Worm (Caenorhabditis elegans) whole organism, mixed stage, embryonic: ENCODE measurements around the gene C27B7.6.

Experiments used
- blmp-1 ChIP-seq: fragments of 150-350 bp; optimal IDR thresholded peaks from 2 replicates; lab custom pipeline; 2014; ENCODE audit warnings: missing biosample characterization, missing genetic modification characterization
- ceh-43 ChIP-seq: fragments of 200-800 bp; sonication (Bioruptor generic); optimal IDR thresholded peaks from 2 replicates; lab custom pipeline; 2018; ENCODE audit warnings: mild to moderate bottlenecking, missing genetic modification characterization, moderate library complexity, missing compliant biosample characterization
- ces-1 ChIP-seq: fragments of 150-350 bp; optimal IDR thresholded peaks from 2 replicates; lab custom pipeline; 2014; ENCODE audit warnings: missing biosample characterization, missing genetic modification reagents, missing genetic modification characterization
- elt-1 ChIP-seq: sonication (generic microtip); optimal IDR thresholded peaks from 2 replicates; lab custom pipeline; 2017; ENCODE audit warnings: missing genetic modification characterization, mild to moderate bottlenecking, missing compliant biosample characterization, antibody characterized with exemption, moderate library complexity, borderline replicate concordance; ENCODE audit not compliant: insufficient read depth
- nhr-12 ChIP-seq: fragments of 150-350 bp; optimal IDR thresholded peaks from 2 replicates; lab custom pipeline; 2014; ENCODE audit warnings: missing biosample characterization, missing genetic modification characterization
- nhr-28 ChIP-seq: fragments of 150-350 bp; optimal IDR thresholded peaks from 2 replicates; lab custom pipeline; 2014; ENCODE audit warnings: missing biosample characterization, missing genetic modification characterization
- pha-4 ChIP-seq: fragments of 150-350 bp; optimal IDR thresholded peaks from 2 replicates; lab custom pipeline; 2018; ENCODE audit warnings: missing biosample characterization, missing genetic modification reagents, missing genetic modification characterization
- unc-39 ChIP-seq: fragments of 150-350 bp; optimal IDR thresholded peaks from 2 replicates; lab custom pipeline; 2014; ENCODE audit warnings: missing biosample characterization, missing genetic modification characterization
- ztf-11 ChIP-seq: fragments of 150-350 bp; optimal IDR thresholded peaks from 2 replicates; lab custom pipeline; 2014; ENCODE audit warnings: missing biosample characterization, missing genetic modification characterization

DNA sequence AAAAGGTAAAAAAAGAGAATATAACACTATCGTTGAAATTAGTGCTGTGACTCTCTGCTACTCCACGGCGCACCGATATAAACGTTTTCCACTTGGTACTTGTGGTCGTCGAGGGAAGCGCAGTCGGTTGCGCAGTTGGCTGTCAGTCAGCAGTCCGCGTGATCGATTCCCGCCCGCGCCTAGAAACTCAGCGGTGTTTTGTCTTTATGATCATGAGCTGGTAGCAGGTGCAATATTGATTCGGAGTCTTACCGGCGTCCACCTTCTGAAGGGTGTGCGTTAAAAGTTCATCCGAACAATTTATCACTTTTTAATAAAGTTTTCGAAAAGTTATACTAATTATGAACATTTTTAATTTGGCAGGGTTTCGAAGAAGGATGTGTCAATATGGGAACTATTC, 20.9 kb upstream of the C27B7.6 start:
- TF ChIP-seq blmp-1 (no peak), unc-39 (tag; lab: Kevin White, UChicago) (no peak), elt-1 (no peak), ceh-43 (peak; percentile 97), nhr-28 (tag; lab: Kevin White, UChicago) (peak; percentile 58), pha-4 (peak; percentile 68), ztf-11 (tag; lab: Kevin White, UChicago) (peak; percentile 62), nhr-12 (no peak), ces-1 (GFP tag; lab: Kevin White, UChicago) (peak; percentile 4)
